Worm (Caenorhabditis elegans) whole organism, L4/young adult: ENCODE data around the gene C09B8.3.

Source experiments
- W03F9.2 ChIP-seq: fragments of 150-350 bp; optimal IDR thresholded peaks from 2 replicates; lab custom pipeline; 2014; ENCODE audit warnings: missing biosample characterization, missing genetic modification characterization
- him-1 ChIP-seq: sonication (generic microtip); optimal IDR thresholded peaks from 2 replicates; lab custom pipeline; 2016; ENCODE audit warnings: missing genotype, missing genetic modification reagents, missing genetic modification characterization, missing compliant biosample characterization

- TF ChIP-seq W03F9.2 (tag; lab: Kevin White, UChicago) (no peak), him-1 (tag; lab: Kevin White, UChicago) (no peak)
These were observed 6.2 kb downstream of the C09B8.3 start for ce11 chrX:6004315-6004714.
